Fruit fly (Drosophila melanogaster): ENCODE data around the gene CG14000.

The CG14000 gene

dm6 chr2L:5927363-5927762 lies 17.3 kb upstream of the CG14000 start:
- TF ChIP-seq CG4496 (GFP tag; IDR thresholded peaks at IDR 0.05) (no peak), CG10348 (GFP tag; IDR thresholded peaks at IDR 0.05) (no peak), gl (tag; optimal IDR thresholded peaks at IDR 0.05) (no peak), CG13204 (GFP tag; optimal IDR thresholded peaks at IDR 0.05) (no peak), CG34367 (tag; optimal IDR thresholded peaks at IDR 0.05) (no peak), CG32121 (GFP tag; IDR thresholded peaks at IDR 0.05) (no peak), rn (GFP tag; IDR thresholded peaks at IDR 0.05) (no peak), Snoo (tag; optimal IDR thresholded peaks at IDR 0.05) (no peak), CG8301 (tag; optimal IDR thresholded peaks at IDR 0.05) (no peak), CG14655 (GFP tag; optimal IDR thresholded peaks at IDR 0.05) (no peak), fd96Ca (GFP tag; IDR thresholded peaks at IDR 0.05) (no peak), CG9948 (tag; optimal IDR thresholded peaks at IDR 0.05) (no peak), Pif1B (GFP tag; optimal IDR thresholded peaks at IDR 0.05) (no peak), D1 (tag; optimal IDR thresholded peaks at IDR 0.05) (no peak), Pif1A (GFP tag; optimal IDR thresholded peaks at IDR 0.05) (no peak), CG12605 (GFP tag; IDR thresholded peaks at IDR 0.05) (no peak), CG8159 (tag; optimal IDR thresholded peaks at IDR 0.05) (no peak), CG15710 (tag; optimal IDR thresholded peaks at IDR 0.05) (no peak), EcR (GFP tag; optimal IDR thresholded peaks at IDR 0.05) (no peak), CG17806 (tag; optimal IDR thresholded peaks at IDR 0.05) (no peak)

- TF ChIP-seq CG13204 (GFP tag; optimal IDR thresholded peaks at IDR 0.05): no peak
- no peak for TF ChIP-seq CG15710 (tag; optimal IDR thresholded peaks at IDR 0.05)
- no peak for TF ChIP-seq rn (GFP tag; IDR thresholded peaks at IDR 0.05)
- TF ChIP-seq CG12605 (GFP tag; IDR thresholded peaks at IDR 0.05): no peak
- TF ChIP-seq Ets98B (GFP tag; IDR thresholded peaks at IDR 0.05): no peak
- no peak for TF ChIP-seq Pif1A (GFP tag; optimal IDR thresholded peaks at IDR 0.05)
- TF ChIP-seq CG14655 (GFP tag; optimal IDR thresholded peaks at IDR 0.05): no peak
- TF ChIP-seq Pif1B (GFP tag; optimal IDR thresholded peaks at IDR 0.05): no peak
Observed at dm6 chr2L:5925637-5926036, 15.5 kb upstream of the CG14000 start, which contains the start of gene dsf. Gene dsf (plus strand): TSS chr2L:5925937.

- TF ChIP-seq CG17806 (tag; optimal IDR thresholded peaks at IDR 0.05) (no peak), Snoo (tag; optimal IDR thresholded peaks at IDR 0.05) (no peak), CG34367 (tag; optimal IDR thresholded peaks at IDR 0.05) (no peak), CG4496 (GFP tag; IDR thresholded peaks at IDR 0.05) (no peak), CG8301 (tag; optimal IDR thresholded peaks at IDR 0.05) (no peak), CG14655 (GFP tag; optimal IDR thresholded peaks at IDR 0.05) (no peak), CG8159 (tag; optimal IDR thresholded peaks at IDR 0.05) (no peak), fd96Ca (GFP tag; IDR thresholded peaks at IDR 0.05) (no peak), CG13204 (GFP tag; optimal IDR thresholded peaks at IDR 0.05) (no peak), CG32121 (GFP tag; IDR thresholded peaks at IDR 0.05) (no peak), D1 (tag; optimal IDR thresholded peaks at IDR 0.05) (no peak), Pif1A (GFP tag; optimal IDR thresholded peaks at IDR 0.05) (no peak)
Observed at dm6 chr2L:5925164-5925563, 15.1 kb upstream of the CG14000 start.

- TF ChIP-seq CG4496 (GFP tag; IDR thresholded peaks at IDR 0.05): no peak
- no peak for TF ChIP-seq CG17806 (tag; optimal IDR thresholded peaks at IDR 0.05)
- no peak for TF ChIP-seq Pif1B (GFP tag; optimal IDR thresholded peaks at IDR 0.05)
- TF ChIP-seq rn (GFP tag; IDR thresholded peaks at IDR 0.05): no peak
- TF ChIP-seq D1 (tag; optimal IDR thresholded peaks at IDR 0.05): no peak
- no peak for TF ChIP-seq gl (tag; optimal IDR thresholded peaks at IDR 0.05)
- TF ChIP-seq EcR (GFP tag; optimal IDR thresholded peaks at IDR 0.05): no peak
- no peak for TF ChIP-seq CG32121 (GFP tag; IDR thresholded peaks at IDR 0.05)
Observed at dm6 chr2L:5923603-5924138, 13.6 kb upstream of the CG14000 start, which contains the start of gene CG9016. Gene CG9016 (minus strand): TSS chr2L:5923653.

- TF ChIP-seq Pif1A (GFP tag; optimal IDR thresholded peaks at IDR 0.05): no peak
- peak; percentile 21 for TF ChIP-seq Pif1B (GFP tag; optimal IDR thresholded peaks at IDR 0.05)
- peak; percentile 0 for TF ChIP-seq CG13204 (GFP tag; optimal IDR thresholded peaks at IDR 0.05)
- TF ChIP-seq D1 (tag; optimal IDR thresholded peaks at IDR 0.05): no peak
- peak; percentile 45; the same call in 1 of the 2 replicates for TF ChIP-seq CG12605 (GFP tag; IDR thresholded peaks at IDR 0.05)
- no peak for TF ChIP-seq CG4496 (GFP tag; IDR thresholded peaks at IDR 0.05)
- 0 out of 2 replicates have a peak, but pooled peaks have one; percentile 12 for TF ChIP-seq CG32121 (GFP tag; IDR thresholded peaks at IDR 0.05)
- TF ChIP-seq EcR (GFP tag; optimal IDR thresholded peaks at IDR 0.05): peak; percentile 60
Observed at dm6 chr2L:5906893-5907850, 2.9 kb downstream of the CG14000 start, which contains the start of gene bchs. Gene bchs (plus strand): TSS chr2L:5907169.

- TF ChIP-seq Snoo (tag; optimal IDR thresholded peaks at IDR 0.05) (peak; percentile 27), D1 (tag; optimal IDR thresholded peaks at IDR 0.05) (no peak), gl (tag; optimal IDR thresholded peaks at IDR 0.05) (no peak)
Observed at dm6 chr2L:5904585-5904984, 5.5 kb downstream of the CG14000 start, which contains the start of gene CG9021. Gene CG9021 (minus strand): TSS chr2L:5904689.

All from whole organism, pupa.